Fruit fly (Drosophila melanogaster) Kc167 (cell line): ENCODE results near the gene CG12560.

Experiments used
- Myc ChIP-seq: fragments of >200 bp; optimal IDR thresholded peaks from 2 replicates; lab custom pipeline; 2017; ENCODE audit warnings: missing external identifiers
- Sin3A ChIP-seq: fragments of >200 bp; optimal IDR thresholded peaks from 2 replicates; lab custom pipeline; 2018; ENCODE audit warnings: missing external identifiers
- h ChIP-seq: fragments of >200 bp; optimal IDR thresholded peaks from 3 replicates; lab custom pipeline; 2018; ENCODE audit warnings: missing external identifiers
- insv ChIP-seq: fragments of >200 bp; optimal IDR thresholded peaks from 3 replicates; lab custom pipeline; 2018; ENCODE audit warnings: missing external identifiers
- psq ChIP-seq: fragments of >200 bp; optimal IDR thresholded peaks from 2 replicates; lab custom pipeline; 2017; ENCODE audit warnings: missing external identifiers
- ttk ChIP-seq: sonication (Bioruptor generic); optimal IDR thresholded peaks from 2 replicates; lab custom pipeline; 2017; ENCODE audit warnings: missing external identifiers

CG12560 gene

dm6 chr2L:8024325-8024724, 15.0 kb upstream of the CG12560 start:
- TF ChIP-seq psq, result no peak
- TF ChIP-seq Myc (lab: Kevin White, UChicago), result no peak

dm6 chr2L:8012551-8012950, 3.3 kb upstream of the CG12560 start:
- TF ChIP-seq psq, result no peak

- TF ChIP-seq Myc (lab: Kevin White, UChicago) (no peak), h (no peak), insv (lab: Kevin White, UChicago) (no peak), Sin3A (lab: Kevin White, UChicago) (no peak), psq (no peak), ttk (lab: Kevin White, UChicago) (no peak)
These were observed 1.6 kb upstream of the CG12560 start, which contains the start of the genes Glyat and Tg for dm6 chr2L:8010602-8011455. Gene Glyat (minus strand): TSS chr2L:8010652. Gene Tg (plus strand): TSS chr2L:8011405.

dm6 chr2L:8007160-8007876, 2.0 kb downstream of the CG12560 start, which contains the start of gene Spn28Dc:
Gene Spn28Dc (minus strand): TSS chr2L:8007210.
- no peak for TF ChIP-seq Myc (lab: Kevin White, UChicago)
- no peak for TF ChIP-seq ttk (lab: Kevin White, UChicago)
- no peak for TF ChIP-seq insv (lab: Kevin White, UChicago)
- no peak for TF ChIP-seq Sin3A (lab: Kevin White, UChicago)
- TF ChIP-seq h, result no peak
- no peak for TF ChIP-seq psq

- no peak for TF ChIP-seq h
- no peak for TF ChIP-seq ttk (lab: Kevin White, UChicago)
- TF ChIP-seq Sin3A (lab: Kevin White, UChicago), result no peak
These were observed 3.2 kb downstream of the CG12560 start for dm6 chr2L:8006038-8006437.

- TF ChIP-seq insv (lab: Kevin White, UChicago) (no peak), psq (no peak), ttk (lab: Kevin White, UChicago) (no peak), Sin3A (lab: Kevin White, UChicago) (no peak), h (no peak), Myc (lab: Kevin White, UChicago) (no peak)
These were observed 5.2 kb downstream of the CG12560 start, which contains the start of gene Wwox for dm6 chr2L:8004072-8004471. Gene Wwox (minus strand): TSS chr2L:8004286.

- TF ChIP-seq ttk (lab: Kevin White, UChicago), result no peak
- no peak for TF ChIP-seq Sin3A (lab: Kevin White, UChicago)
- TF ChIP-seq insv (lab: Kevin White, UChicago), result no peak
- TF ChIP-seq Myc (lab: Kevin White, UChicago), result no peak
- no peak for TF ChIP-seq h
- no peak for TF ChIP-seq psq
These were observed 7.3 kb downstream of the CG12560 start for dm6 chr2L:8001694-8002627.

dm6 chr2L:8000578-8001040, 8.7 kb downstream of the CG12560 start:
- no peak for TF ChIP-seq psq
- TF ChIP-seq ttk (lab: Kevin White, UChicago), result no peak
- TF ChIP-seq Sin3A (lab: Kevin White, UChicago), result no peak
- TF ChIP-seq h, result no peak
- TF ChIP-seq Myc (lab: Kevin White, UChicago), result no peak
- TF ChIP-seq insv (lab: Kevin White, UChicago), result no peak

- TF ChIP-seq Sin3A (lab: Kevin White, UChicago), result no peak
- no peak for TF ChIP-seq h
- TF ChIP-seq psq, result no peak
- no peak for TF ChIP-seq Myc (lab: Kevin White, UChicago)
- TF ChIP-seq insv (lab: Kevin White, UChicago), result no peak
- no peak for TF ChIP-seq ttk (lab: Kevin White, UChicago)
These were observed 10.6 kb downstream of the CG12560 start, which contains the start of gene Sirup for dm6 chr2L:7998655-7999054. Gene Sirup (plus strand): TSS chr2L:7998869.

- no peak for TF ChIP-seq Sin3A (lab: Kevin White, UChicago)
- TF ChIP-seq ttk (lab: Kevin White, UChicago), result no peak
- TF ChIP-seq Myc (lab: Kevin White, UChicago), result no peak
- TF ChIP-seq psq, result no peak
- no peak for TF ChIP-seq h
- TF ChIP-seq insv (lab: Kevin White, UChicago), result no peak
These were observed 11.2 kb downstream of the CG12560 start, which contains the start of gene CG7227 for dm6 chr2L:7998080-7998457. Gene CG7227 (minus strand): TSS chr2L:7998151.

- no peak for TF ChIP-seq insv (lab: Kevin White, UChicago)
- no peak for TF ChIP-seq psq
- TF ChIP-seq h, result no peak
- TF ChIP-seq Sin3A (lab: Kevin White, UChicago), result no peak
- no peak for TF ChIP-seq Myc (lab: Kevin White, UChicago)
- TF ChIP-seq ttk (lab: Kevin White, UChicago), result no peak
These were observed 11.8 kb downstream of the CG12560 start for dm6 chr2L:7997290-7998079.
